Worm (Caenorhabditis elegans) whole organism, mixed stage, embryonic: ENCODE results near the gene wrt-6.

ENCODE experiments used
- lin-13 ChIP-seq: fragments of 150-350 bp; optimal IDR thresholded peaks from 2 replicates; lab custom pipeline; 2014; ENCODE audit warnings: missing biosample characterization, missing genetic modification characterization
- pha-4 ChIP-seq: fragments of 150-350 bp; optimal IDR thresholded peaks from 2 replicates; lab custom pipeline; 2018; ENCODE audit warnings: missing biosample characterization, missing genetic modification reagents, missing genetic modification characterization

DNA sequence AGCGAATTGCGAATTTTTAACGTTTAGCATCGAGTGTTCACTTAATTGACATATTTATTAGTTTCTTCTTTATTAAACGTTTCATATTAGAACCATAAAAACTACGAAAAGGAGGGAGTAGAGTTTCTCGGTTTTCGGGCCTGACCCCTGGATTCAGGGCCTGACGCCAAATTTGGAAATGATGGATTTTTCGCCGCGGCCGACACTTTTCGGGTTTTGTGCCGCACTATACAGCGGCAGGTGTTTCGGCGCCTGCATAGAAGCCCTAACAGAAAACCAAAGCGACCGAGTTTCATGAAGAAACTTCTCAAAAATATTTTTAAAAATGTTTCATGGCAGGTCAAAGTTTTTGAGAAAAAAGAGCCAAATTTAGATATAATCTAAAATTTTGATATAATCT lies 20.3 kb downstream of the wrt-6 start:
- TF ChIP-seq pha-4 (tag; lab: Kevin White, UChicago) (no peak), lin-13 (tag; lab: Kevin White, UChicago) (no peak)
